Worm (Caenorhabditis elegans) whole organism, L2 larva: Measurements from ENCODE around the gene C38D9.2.

Source experiments
- ZK546.5 ChIP-seq: sonication (generic microtip); optimal IDR thresholded peaks from 2 replicates; lab custom pipeline; 2017; ENCODE audit warnings: missing biosample characterization, missing genetic modification characterization
- dmd-4 ChIP-seq: sonication (generic microtip); optimal IDR thresholded peaks from 2 replicates; lab custom pipeline; 2017; ENCODE audit warnings: missing biosample characterization, missing genetic modification characterization
- egl-27 ChIP-seq: sonication (generic microtip); optimal IDR thresholded peaks from 3 replicates; lab custom pipeline; 2017; ENCODE audit warnings: missing biosample characterization, missing genetic modification reagents, missing genetic modification characterization
- lin-11 ChIP-seq: fragments of 150-350 bp; sonication (generic microtip); optimal IDR thresholded peaks from 2 replicates; lab custom pipeline; 2014; ENCODE audit warnings: missing biosample characterization, missing genetic modification characterization, inconsistent platforms, mixed read lengths
- lin-13 ChIP-seq: fragments of 150-350 bp; optimal IDR thresholded peaks from 2 replicates; lab custom pipeline; 2014; ENCODE audit warnings: missing biosample characterization, missing genetic modification reagents, missing genetic modification characterization
- mab-5 ChIP-seq: fragments of 150-350 bp; optimal IDR thresholded peaks from 2 replicates; lab custom pipeline; 2014; ENCODE audit warnings: missing biosample characterization, missing genetic modification characterization
- mdl-1 ChIP-seq, 2 experiments: fragments of 150-350 bp in 1 of 2; sonication (generic microtip) in 1 of 2; optimal IDR thresholded peaks; 2 replicates each; lab custom pipeline; 2017; ENCODE audit warnings: missing biosample characterization in 2 of 2, missing genetic modification characterization in 2 of 2
- nhr-237 ChIP-seq: fragments of 150-350 bp; optimal IDR thresholded peaks from 2 replicates; lab custom pipeline; 2014; ENCODE audit warnings: missing biosample characterization, missing genetic modification characterization
- nhr-25 ChIP-seq: fragments of 150-350 bp; sonication (generic microtip); optimal IDR thresholded peaks from 3 replicates; lab custom pipeline; 2014; ENCODE audit warnings: missing biosample characterization, missing genetic modification characterization
- nhr-6 ChIP-seq: fragments of 150-350 bp; optimal IDR thresholded peaks from 2 replicates; lab custom pipeline; 2014; ENCODE audit warnings: missing biosample characterization, missing genetic modification characterization
- unc-55 ChIP-seq: fragments of 150-350 bp; sonication (generic microtip); optimal IDR thresholded peaks from 3 replicates; lab custom pipeline; 2014; ENCODE audit warnings: missing biosample characterization, missing genetic modification reagents, missing genetic modification characterization
- unc-62 ChIP-seq: fragments of 150-350 bp; optimal IDR thresholded peaks from 2 replicates; lab custom pipeline; 2014; ENCODE audit warnings: missing biosample characterization, missing genetic modification reagents, missing genetic modification characterization
- ztf-11 ChIP-seq: sonication (generic microtip); optimal IDR thresholded peaks from 2 replicates; lab custom pipeline; 2017; ENCODE audit warnings: missing biosample characterization, missing genetic modification characterization

DNA sequence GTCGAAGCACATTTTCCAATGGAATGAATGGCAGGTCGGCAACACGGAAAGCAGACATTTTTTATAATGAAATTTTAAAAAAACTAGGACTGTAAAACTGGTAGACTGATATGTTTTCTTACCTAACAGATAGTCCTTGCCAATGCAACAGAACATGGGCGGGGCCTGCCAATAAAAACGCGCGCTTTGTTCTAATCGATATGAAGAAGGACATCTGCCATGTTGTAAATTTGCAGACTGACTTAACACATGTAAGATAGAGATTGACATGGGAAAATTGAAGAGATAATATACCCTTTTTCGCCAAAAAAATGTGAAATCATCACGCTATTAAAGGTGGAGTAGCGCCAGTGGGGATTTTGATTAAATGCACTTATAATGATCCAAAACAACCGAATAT is 14.2 kb upstream of the C38D9.2 start, which contains the start of gene C38D9.8:
- no peak for TF ChIP-seq mdl-1 (tag; optimal IDR thresholded peaks at IDR 0.05; lab: Kevin White, UChicago)
- no peak for TF ChIP-seq lin-11 (tag; lab: Kevin White, UChicago)
- TF ChIP-seq egl-27 (tag; lab: Kevin White, UChicago): no peak
- no peak for TF ChIP-seq unc-55 (GFP tag; lab: Kevin White, UChicago)
- TF ChIP-seq unc-62 (GFP tag; lab: Kevin White, UChicago): no peak
- no peak for TF ChIP-seq ztf-11 (tag; lab: Kevin White, UChicago)
- TF ChIP-seq nhr-25 (tag; lab: Kevin White, UChicago): no peak
- no peak for TF ChIP-seq ZK546.5 (tag; lab: Kevin White, UChicago)
- TF ChIP-seq mab-5 (tag; lab: Kevin White, UChicago): no peak
- TF ChIP-seq nhr-6 (tag; lab: Kevin White, UChicago): no peak
- TF ChIP-seq dmd-4 (tag; lab: Kevin White, UChicago): no peak
- TF ChIP-seq lin-13 (GFP tag; lab: Kevin White, UChicago): no peak
- no peak for TF ChIP-seq nhr-237 (tag; lab: Kevin White, UChicago)
